Fruit fly (Drosophila melanogaster): ENCODE results near the gene CG1227.

- no peak for TF ChIP-seq h (optimal IDR thresholded peaks at IDR 0.05)
- no peak for TF ChIP-seq Sin3A (optimal IDR thresholded peaks at IDR 0.05)
Observed at dm6 chr3R:7276782-7277181, 27.2 kb upstream of the CG1227 start.
